Fruit fly (Drosophila melanogaster) whole organism, embryonic: ENCODE data around the gene Rabex-5.
A peak's percentile ranks its signal among the peaks of the same experiment; 100 is the strongest.

ENCODE experiments used
- ATbp ChIP-seq: fragments of 200-800 bp; sonication (Bioruptor generic); optimal IDR thresholded peaks from 2 replicates; lab custom pipeline; 2017; ENCODE audit warnings: missing biosample characterization, mild to moderate bottlenecking, missing genetic modification characterization, missing genetic modification reagents
- Abd-B ChIP-seq: fragments of 200-800 bp; sonication (Bioruptor generic); optimal IDR thresholded peaks from 2 replicates; lab custom pipeline; 2018; ENCODE audit warnings: missing biosample characterization, mild to moderate bottlenecking, missing genetic modification characterization, moderate library complexity
- Atf-2 ChIP-seq: fragments of 200-800 bp; sonication (Bioruptor generic); optimal IDR thresholded peaks from 2 replicates; lab custom pipeline; 2016; ENCODE audit warnings: missing biosample characterization, missing genetic modification characterization
- CG10431 ChIP-seq: fragments of 200-800 bp; sonication (Bioruptor generic); optimal IDR thresholded peaks from 3 replicates; lab custom pipeline; 2018; ENCODE audit warnings: missing biosample characterization, mild to moderate bottlenecking, missing genetic modification characterization
- CG12659 ChIP-seq: fragments of 200-800 bp; sonication (Bioruptor generic); optimal IDR thresholded peaks from 3 replicates; lab custom pipeline; 2017; ENCODE audit warnings: mild to moderate bottlenecking, missing biosample characterization, missing genetic modification reagents, missing genetic modification characterization
- CG15269 ChIP-seq: fragments of 200-800 bp; sonication (Bioruptor generic); optimal IDR thresholded peaks from 2 replicates; lab custom pipeline; 2018; ENCODE audit warnings: missing biosample characterization, mild to moderate bottlenecking, missing genetic modification characterization, moderate library complexity
- CG15479 ChIP-seq: fragments of 200-800 bp; sonication (Bioruptor generic); optimal IDR thresholded peaks from 3 replicates; lab custom pipeline; 2019; ENCODE audit warnings: missing biosample characterization, mild to moderate bottlenecking, missing genetic modification characterization, moderate library complexity
- CG17186 ChIP-seq: fragments of 200-800 bp; sonication (Bioruptor generic); optimal IDR thresholded peaks from 3 replicates; lab custom pipeline; 2017; ENCODE audit warnings: missing biosample characterization, missing genetic modification reagents, missing genetic modification characterization
- CG18262 ChIP-seq: fragments of 200-800 bp; optimal IDR thresholded peaks from 3 replicates; lab custom pipeline; 2019; ENCODE audit warnings: missing biosample characterization, mild to moderate bottlenecking, missing genetic modification characterization, moderate library complexity
- CG32532 ChIP-seq: fragments of 200-800 bp; sonication (Bioruptor generic); IDR thresholded peaks from 2 replicates; pipeline ENCODE4 v1.3.6; 2022; ENCODE audit warnings: missing biosample characterization, missing genetic modification characterization
- CG6854 ChIP-seq: fragments of 200-800 bp; sonication (Bioruptor generic); optimal IDR thresholded peaks from 3 replicates; lab custom pipeline; 2017; ENCODE audit warnings: missing biosample characterization, mild to moderate bottlenecking, missing genetic modification characterization
- CG8281 ChIP-seq: fragments of 200-800 bp; sonication (Bioruptor generic); optimal IDR thresholded peaks from 2 replicates; lab custom pipeline; 2018; ENCODE audit warnings: missing biosample characterization, mild to moderate bottlenecking, missing genetic modification characterization, moderate library complexity
- CG9215 ChIP-seq: fragments of 200-800 bp; sonication (Bioruptor generic); IDR thresholded peaks from 2 replicates; pipeline ENCODE4 v1.3.6; 2022; ENCODE audit warnings: missing biosample characterization, missing genetic modification characterization
- Dek ChIP-seq: fragments of 200-800 bp; sonication (Bioruptor generic); optimal IDR thresholded peaks from 3 replicates; lab custom pipeline; 2019; ENCODE audit warnings: missing biosample characterization, mild to moderate bottlenecking, missing genetic modification characterization, moderate library complexity
- Dfd ChIP-seq, 2 experiments: fragments of >200 bp; optimal IDR thresholded peaks; 2 replicates each; lab custom pipeline; 2017; ENCODE audit warnings: missing biosample characterization in 2 of 2, missing genetic modification characterization in 2 of 2
- Dll ChIP-seq: fragments of 200-800 bp; sonication (Bioruptor generic); IDR thresholded peaks from 4 replicates; pipeline ENCODE4 v1.3.6; 2022; ENCODE audit warnings: missing biosample characterization, missing genetic modification characterization; ENCODE audit not compliant: partially characterized antibody
- Dref ChIP-seq: fragments of 200-800 bp; sonication (Bioruptor generic); IDR thresholded peaks from 2 replicates; pipeline ENCODE4 v1.3.6; 2022; ENCODE audit warnings: missing biosample characterization, missing genetic modification characterization
- Gug ChIP-seq: fragments of 200-800 bp; sonication (Bioruptor generic); IDR thresholded peaks from 4 replicates; pipeline ENCODE4 v1.3.6; 2022; ENCODE audit warnings: missing biosample characterization, missing genetic modification characterization
- HLHmδ ChIP-seq: fragments of 200-800 bp; sonication (Bioruptor generic); optimal IDR thresholded peaks from 2 replicates; lab custom pipeline; 2018; ENCODE audit warnings: missing biosample characterization, mild to moderate bottlenecking, missing genetic modification characterization, moderate library complexity
- Hmx ChIP-seq: fragments of 200-800 bp; sonication (Bioruptor generic); optimal IDR thresholded peaks from 2 replicates; lab custom pipeline; 2016; ENCODE audit warnings: missing biosample characterization, missing genetic modification characterization
- Hsf ChIP-seq: fragments of 200-800 bp; sonication (Bioruptor generic); optimal IDR thresholded peaks from 3 replicates; lab custom pipeline; 2016; ENCODE audit warnings: missing biosample characterization, missing genetic modification characterization
- Lhr ChIP-seq: fragments of 200-800 bp; sonication (Bioruptor generic); optimal IDR thresholded peaks from 3 replicates; lab custom pipeline; 2017; ENCODE audit warnings: mild to moderate bottlenecking, missing biosample characterization, missing genetic modification reagents, missing genetic modification characterization
- Lpt ChIP-seq: fragments of >200 bp; optimal IDR thresholded peaks from 2 replicates; lab custom pipeline; 2018; ENCODE audit warnings: missing biosample characterization, missing genetic modification characterization
- NC2α ChIP-seq: fragments of 200-800 bp; sonication (Bioruptor generic); optimal IDR thresholded peaks from 2 replicates; lab custom pipeline; 2016; ENCODE audit warnings: missing biosample characterization, missing genetic modification characterization
- Nf-YC ChIP-seq: fragments of 200-800 bp; optimal IDR thresholded peaks from 3 replicates; lab custom pipeline; 2019; ENCODE audit warnings: missing biosample characterization, mild to moderate bottlenecking, missing genetic modification characterization, moderate library complexity
- Oaz ChIP-seq: fragments of 200-800 bp; sonication (Bioruptor generic); IDR thresholded peaks from 2 replicates; pipeline ENCODE4 v1.3.6; 2022; ENCODE audit warnings: missing biosample characterization, missing genetic modification characterization
- Opbp ChIP-seq: fragments of 200-800 bp; sonication (Bioruptor generic); IDR thresholded peaks from 3 replicates; pipeline ENCODE4 v1.3.6; 2022; ENCODE audit warnings: missing biosample characterization, missing genetic modification characterization; ENCODE audit not compliant: partially characterized antibody
- Optix ChIP-seq: fragments of 200-800 bp; sonication (Bioruptor generic); IDR thresholded peaks from 3 replicates; pipeline ENCODE4 v1.3.6; 2022; ENCODE audit warnings: missing biosample characterization, missing genetic modification characterization
- Scr ChIP-seq: fragments of 200-800 bp; sonication (Bioruptor generic); IDR thresholded peaks from 2 replicates; pipeline ENCODE4 v1.3.6; 2022; ENCODE audit warnings: missing biosample characterization, missing genetic modification characterization; ENCODE audit not compliant: partially characterized antibody
- YL-1 ChIP-seq: fragments of 200-800 bp; sonication (Bioruptor generic); optimal IDR thresholded peaks from 3 replicates; lab custom pipeline; 2017; ENCODE audit warnings: missing biosample characterization, mild to moderate bottlenecking, missing genetic modification characterization
- abd-A ChIP-seq: fragments of 200-800 bp; sonication (Bioruptor generic); optimal IDR thresholded peaks from 3 replicates; lab custom pipeline; 2019; ENCODE audit warnings: missing biosample characterization, mild to moderate bottlenecking, missing genetic modification characterization, moderate library complexity
- btn ChIP-seq: fragments of 200-800 bp; sonication (Bioruptor generic); optimal IDR thresholded peaks from 2 replicates; lab custom pipeline; 2016; ENCODE audit warnings: missing biosample characterization, missing genetic modification characterization
- cas ChIP-seq: fragments of 200-800 bp; sonication (Bioruptor generic); IDR thresholded peaks from 2 replicates; pipeline ENCODE4 v1.3.6; 2022; ENCODE audit warnings: missing biosample characterization, missing genetic modification characterization
- ewg ChIP-seq: fragments of 200-800 bp; sonication (Bioruptor generic); optimal IDR thresholded peaks from 3 replicates; lab custom pipeline; 2017; ENCODE audit warnings: mild to moderate bottlenecking, missing biosample characterization, missing genetic modification reagents, missing genetic modification characterization
- eyg ChIP-seq: fragments of 200-800 bp; sonication (Bioruptor generic); optimal IDR thresholded peaks from 3 replicates; lab custom pipeline; 2016; ENCODE audit warnings: missing biosample characterization, missing genetic modification characterization
- fd102C ChIP-seq: fragments of 200-800 bp; sonication (Bioruptor generic); optimal IDR thresholded peaks from 2 replicates; lab custom pipeline; 2018; ENCODE audit warnings: missing biosample characterization, mild to moderate bottlenecking, missing genetic modification characterization, moderate library complexity
- gsb-n ChIP-seq: fragments of 200-800 bp; sonication (Bioruptor generic); optimal IDR thresholded peaks from 3 replicates; lab custom pipeline; 2018; ENCODE audit warnings: missing biosample characterization, mild to moderate bottlenecking, missing genetic modification characterization
- inv ChIP-seq: fragments of 200-800 bp; sonication (Bioruptor generic); IDR thresholded peaks from 2 replicates; pipeline ENCODE4 v1.3.6; 2022; ENCODE audit warnings: missing biosample characterization, missing genetic modification characterization; ENCODE audit not compliant: partially characterized antibody
- pb ChIP-seq: fragments of 200-800 bp; sonication (Bioruptor generic); optimal IDR thresholded peaks from 3 replicates; lab custom pipeline; 2016; ENCODE audit warnings: missing biosample characterization, missing genetic modification characterization
- pho ChIP-seq: fragments of 200-800 bp; sonication (Bioruptor generic); optimal IDR thresholded peaks from 2 replicates; lab custom pipeline; 2016; ENCODE audit warnings: missing biosample characterization, missing genetic modification characterization
- pzg ChIP-seq: fragments of 200-800 bp; sonication (Bioruptor generic); optimal IDR thresholded peaks from 3 replicates; lab custom pipeline; 2018; ENCODE audit warnings: missing biosample characterization, mild to moderate bottlenecking, missing genetic modification characterization, moderate library complexity
- seq ChIP-seq: fragments of 200-800 bp; sonication (Bioruptor generic); IDR thresholded peaks from 2 replicates; pipeline ENCODE4 v1.3.6; 2022; ENCODE audit warnings: missing biosample characterization, missing genetic modification characterization
- shn ChIP-seq: fragments of 200-800 bp; sonication (Bioruptor generic); optimal IDR thresholded peaks from 3 replicates; lab custom pipeline; 2016; ENCODE audit warnings: missing biosample characterization, missing genetic modification characterization
- slbo ChIP-seq: fragments of 200-800 bp; sonication (Bioruptor generic); IDR thresholded peaks from 2 replicates; pipeline ENCODE4 v1.3.6; 2022; ENCODE audit warnings: missing biosample characterization, missing genetic modification characterization
- twi ChIP-seq: fragments of 200-800 bp; optimal IDR thresholded peaks from 2 replicates; lab custom pipeline; 2019; ENCODE audit warnings: missing biosample characterization, mild to moderate bottlenecking, missing genetic modification characterization, moderate library complexity
- unpg ChIP-seq: fragments of 200-800 bp; sonication (Bioruptor generic); optimal IDR thresholded peaks from 3 replicates; lab custom pipeline; 2018; ENCODE audit warnings: missing biosample characterization, mild to moderate bottlenecking, missing genetic modification characterization, moderate library complexity
- vvl ChIP-seq: fragments of 200-800 bp; sonication (Bioruptor generic); IDR thresholded peaks from 2 replicates; pipeline ENCODE4 v1.3.6; 2022; ENCODE audit warnings: missing biosample characterization, missing genetic modification characterization
- zfh2 ChIP-seq: fragments of 200-800 bp; sonication (Bioruptor generic); optimal IDR thresholded peaks from 2 replicates; lab custom pipeline; 2016; ENCODE audit warnings: missing biosample characterization, missing genetic modification characterization

Rabex-5 gene

DNA sequence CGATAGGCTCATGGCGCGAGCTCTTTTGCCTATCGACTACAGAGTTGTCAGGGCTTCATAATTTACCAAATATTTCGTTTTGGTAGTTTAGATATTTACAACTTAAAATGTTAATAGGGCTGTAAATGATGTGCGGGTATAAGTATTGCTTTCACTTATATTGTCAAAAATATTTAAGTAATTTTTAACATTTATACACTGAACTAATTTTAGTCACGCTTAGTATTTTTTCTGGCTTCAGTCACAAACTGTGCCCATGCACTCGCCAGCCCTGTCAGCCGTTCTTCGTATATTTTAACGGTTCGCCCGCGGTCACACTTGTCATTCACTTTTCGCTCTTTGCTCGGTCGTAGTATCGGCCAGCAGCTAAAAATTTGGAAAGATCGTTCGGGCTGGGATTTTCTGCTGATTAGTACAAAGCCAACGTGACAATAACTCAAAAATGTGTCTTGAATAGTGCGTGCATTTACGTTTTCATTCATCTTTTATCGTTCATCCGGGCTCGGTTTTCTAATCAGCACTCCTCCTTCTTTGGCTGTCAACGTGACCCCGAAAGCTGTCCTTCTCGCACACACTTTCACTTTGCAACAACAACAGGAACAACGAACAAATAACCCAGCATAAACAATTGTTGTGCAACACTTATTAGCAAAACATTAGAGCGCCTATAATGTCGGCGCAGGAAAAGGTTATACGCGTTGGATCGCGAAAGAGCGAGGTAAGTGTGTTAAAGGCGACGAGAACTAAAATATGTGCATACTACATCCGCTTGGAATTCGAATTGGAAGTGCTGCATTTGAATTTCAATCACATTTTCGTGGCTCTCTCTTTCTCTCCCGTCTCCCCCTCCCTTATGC is 39.1 kb downstream of the Rabex-5 start, which contains the start of the genes Hmbs and CG2211 (continued):
- TF ChIP-seq Opbp (GFP tag; lab: Robert Waterston, UW) = peak; percentile 55; the same call in 1 of the 3 replicates
- TF ChIP-seq Nf-YC (tag; lab: Kevin White, UChicago) = peak; percentile 84
- no peak; the same call in 1 of the 2 replicates for TF ChIP-seq inv (GFP tag; lab: Robert Waterston, UW)
- TF ChIP-seq fd102C = no peak
- TF ChIP-seq cas (GFP tag; lab: Robert Waterston, UW) = 0 out of 2 replicates have a peak, but pooled peaks have one; percentile 57
- TF ChIP-seq HLHmδ (GFP tag; lab: Kevin White, UChicago) = peak; percentile 65
- peak; percentile 94 for TF ChIP-seq CG12659 (GFP tag; lab: Kevin White, UChicago)
- peak; percentile 18 for TF ChIP-seq pb
- TF ChIP-seq YL-1 (GFP tag; lab: Kevin White, UChicago) = peak; percentile 57
- peak; percentile 79 for TF ChIP-seq CG9215 (GFP tag; lab: Robert Waterston, UW)
- TF ChIP-seq Lpt (GFP tag; lab: Kevin White, UChicago) = no peak
- TF ChIP-seq vvl (GFP tag; lab: Robert Waterston, UW) = peak; percentile 94
- TF ChIP-seq Dref (GFP tag; lab: Robert Waterston, UW) = peak; percentile 67
- peak; percentile 70; the same call in 3 of the 4 replicates for TF ChIP-seq Dll (GFP tag; lab: Robert Waterston, UW)
- TF ChIP-seq Hsf = peak; percentile 94
- TF ChIP-seq zfh2 = peak; percentile 89
- TF ChIP-seq ewg = peak; percentile 72
- TF ChIP-seq seq (GFP tag; lab: Robert Waterston, UW) = peak; percentile 75
- TF ChIP-seq eyg (GFP tag; lab: Kevin White, UChicago) = peak; percentile 75
- peak; percentile 72 for TF ChIP-seq Hmx (GFP tag; lab: Kevin White, UChicago)
- TF ChIP-seq CG8281 (tag; lab: Kevin White, UChicago) = peak; percentile 48
- peak; percentile 59; the same call in 2 of the 3 replicates for TF ChIP-seq Optix (GFP tag; lab: Robert Waterston, UW)
- TF ChIP-seq ATbp (GFP tag; lab: Kevin White, UChicago) = no peak
- no peak for TF ChIP-seq Dfd (GFP tag; optimal IDR thresholded peaks at IDR 0.05; lab: Kevin White, UChicago)
- peak; percentile 64 for TF ChIP-seq CG6854
- peak; percentile 78; the same call in 3 of the 4 replicates for TF ChIP-seq Gug
- peak; percentile 89 for TF ChIP-seq CG17186 (GFP tag; lab: Kevin White, UChicago)
- no peak for TF ChIP-seq abd-A
- TF ChIP-seq slbo (GFP tag; lab: Robert Waterston, UW) = peak; percentile 91
- TF ChIP-seq gsb-n (tag; lab: Kevin White, UChicago) = peak; percentile 87
- peak; percentile 78 for TF ChIP-seq Dek (tag; lab: Kevin White, UChicago)
- peak; percentile 82 for TF ChIP-seq Abd-B (GFP tag; lab: Kevin White, UChicago)
- TF ChIP-seq Scr (GFP tag; lab: Robert Waterston, UW) = peak; percentile 55
- TF ChIP-seq pzg = peak; percentile 95
- TF ChIP-seq CG18262 (tag; lab: Kevin White, UChicago) = peak; percentile 83
- TF ChIP-seq NC2α (GFP tag; lab: Kevin White, UChicago) = peak; percentile 82
- TF ChIP-seq CG10431 (GFP tag; lab: Kevin White, UChicago) = no peak
- peak; percentile 89 for TF ChIP-seq pho (GFP tag; lab: Kevin White, UChicago)
- peak; percentile 43 for TF ChIP-seq btn (GFP tag; lab: Kevin White, UChicago)
- TF ChIP-seq CG15479 (GFP tag; lab: Kevin White, UChicago) = no peak
- peak; percentile 87 for TF ChIP-seq shn (GFP tag; lab: Kevin White, UChicago)
- peak; percentile 77 for TF ChIP-seq twi (tag; lab: Kevin White, UChicago)
- TF ChIP-seq Atf-2 = peak; percentile 82
- peak; percentile 42; the same call in 1 of the 2 replicates for TF ChIP-seq Oaz (GFP tag; lab: Robert Waterston, UW)
- peak; percentile 90 for TF ChIP-seq CG32532 (GFP tag; lab: Robert Waterston, UW)
- TF ChIP-seq Lhr = peak; percentile 80
- peak; percentile 78 for TF ChIP-seq unpg (GFP tag; lab: Kevin White, UChicago)
- TF ChIP-seq CG15269 (tag; lab: Kevin White, UChicago) = peak; percentile 86
